Worm (Caenorhabditis elegans) whole organism, young adult: ENCODE data around the gene M117.4.

Experiments used
- B0261.1 ChIP-seq: sonication (generic microtip); optimal IDR thresholded peaks from 2 replicates; lab custom pipeline; 2016; ENCODE audit warnings: mild to moderate bottlenecking, missing genetic modification characterization, moderate library complexity, missing compliant biosample characterization
- F22D6.2 ChIP-seq: sonication (generic microtip); optimal IDR thresholded peaks from 2 replicates; lab custom pipeline; 2016; ENCODE audit warnings: mild to moderate bottlenecking, missing genetic modification characterization, missing compliant biosample characterization
- F23B12.7 ChIP-seq: sonication (generic microtip); optimal IDR thresholded peaks from 2 replicates; lab custom pipeline; 2017; ENCODE audit warnings: missing genetic modification characterization, mild to moderate bottlenecking, missing compliant biosample characterization, antibody characterized with exemption, moderate library complexity; ENCODE audit not compliant: insufficient read depth
- F33H1.4 ChIP-seq: fragments of 200-800 bp; sonication (Bioruptor generic); IDR thresholded peaks from 2 replicates; pipeline ENCODE4 v1.3.6; 2022; ENCODE audit warnings: missing genetic modification reagents, missing genetic modification characterization, missing compliant biosample characterization
- F37B4.10 ChIP-seq: fragments of 200-800 bp; sonication (Bioruptor generic); IDR thresholded peaks from 2 replicates; pipeline ENCODE4 v1.3.6; 2022; ENCODE audit warnings: missing genetic modification characterization, missing compliant biosample characterization
- T07F8.4 ChIP-seq: sonication (generic microtip); optimal IDR thresholded peaks from 2 replicates; lab custom pipeline; 2016; ENCODE audit warnings: mild to moderate bottlenecking, missing genetic modification characterization, moderate library complexity, missing compliant biosample characterization
- Y67H2A.10 ChIP-seq: fragments of 200-800 bp; sonication (Bioruptor generic); conservative IDR thresholded peaks from 2 replicates; pipeline ENCODE4 v1.3.6; 2022; ENCODE audit warnings: missing genetic modification reagents, missing genetic modification characterization, missing compliant biosample characterization
- akir-1 ChIP-seq: fragments of 200-800 bp; sonication (Bioruptor generic); optimal IDR thresholded peaks from 2 replicates; lab custom pipeline; 2018; ENCODE audit warnings: mild to moderate bottlenecking, missing genetic modification characterization, moderate library complexity, missing compliant biosample characterization
- ama-1 ChIP-seq, 3 experiments: fragments of 150-350 bp in 1 of 3; sonication (generic microtip) in 2 of 3; optimal IDR thresholded peaks; 2 replicates each; lab custom pipeline; 2014 to 2018; ENCODE audit warnings: missing biosample characterization in 2 of 3, missing genetic modification characterization in 2 of 3, missing genetic modification reagents in 2 of 3
- ccch-3 ChIP-seq: fragments of 200-800 bp; sonication (Bioruptor generic); optimal IDR thresholded peaks from 2 replicates; lab custom pipeline; 2018; ENCODE audit warnings: mild to moderate bottlenecking, missing genetic modification characterization, missing compliant biosample characterization
- cebp-1 ChIP-seq, 2 experiments: fragments of 200-800 bp in 1 of 2; sonication (Bioruptor generic) in 1 of 2; sonication (generic microtip) in 1 of 2; IDR thresholded peaks in 1 of 2; optimal IDR thresholded peaks in 1 of 2; 2 replicates each; pipeline versions ENCODE4 v1.3.6 to Lab custom; 2017 to 2022; ENCODE audit warnings: missing compliant biosample characterization in 2 of 2, missing genetic modification characterization in 2 of 2, mild to moderate bottlenecking in 1 of 2, missing genetic modification reagents in 1 of 2, moderate library complexity in 1 of 2
- cebp-2 ChIP-seq: fragments of 200-800 bp; sonication (Bioruptor generic); IDR thresholded peaks from 2 replicates; pipeline ENCODE4 v1.3.6; 2022; ENCODE audit warnings: missing genetic modification characterization, missing compliant biosample characterization
- ceh-100 ChIP-seq: fragments of 200-800 bp; sonication (Bioruptor generic); IDR thresholded peaks from 2 replicates; pipeline ENCODE4 v1.3.6; 2022; ENCODE audit warnings: missing genetic modification reagents, missing genetic modification characterization, missing compliant biosample characterization
- ceh-27 ChIP-seq: fragments of 200-800 bp; sonication (Bioruptor generic); optimal IDR thresholded peaks from 2 replicates; lab custom pipeline; 2018; ENCODE audit warnings: mild to moderate bottlenecking, missing genetic modification characterization, moderate library complexity, missing compliant biosample characterization
- ceh-79 ChIP-seq: sonication (generic microtip); optimal IDR thresholded peaks from 2 replicates; lab custom pipeline; 2017; ENCODE audit warnings: mild to moderate bottlenecking, missing genetic modification characterization, missing compliant biosample characterization
- chd-7 ChIP-seq: sonication (generic microtip); optimal IDR thresholded peaks from 2 replicates; lab custom pipeline; 2016; ENCODE audit warnings: mild to moderate bottlenecking, missing genetic modification characterization, moderate library complexity, missing compliant biosample characterization
- dpff-1 ChIP-seq: sonication (generic microtip); optimal IDR thresholded peaks from 2 replicates; lab custom pipeline; 2017; ENCODE audit warnings: mild to moderate bottlenecking, missing genetic modification characterization, missing compliant biosample characterization
- efl-1 ChIP-seq: fragments of 150-350 bp; optimal IDR thresholded peaks from 2 replicates; lab custom pipeline; 2014; ENCODE audit warnings: missing biosample characterization, missing genetic modification reagents, missing genetic modification characterization
- egrh-3 ChIP-seq: fragments of 200-800 bp; sonication (Bioruptor generic); IDR thresholded peaks from 2 replicates; pipeline ENCODE4 v1.3.6; 2022; ENCODE audit warnings: missing genetic modification reagents, missing genetic modification characterization, missing compliant biosample characterization
- lsy-27 ChIP-seq: sonication (generic microtip); optimal IDR thresholded peaks from 2 replicates; lab custom pipeline; 2017; ENCODE audit warnings: missing genetic modification characterization, mild to moderate bottlenecking, missing compliant biosample characterization, antibody characterized with exemption, missing genotype, borderline replicate concordance; ENCODE audit not compliant: insufficient read depth
- madf-10 ChIP-seq: sonication (generic microtip); optimal IDR thresholded peaks from 2 replicates; lab custom pipeline; 2016; ENCODE audit warnings: mild to moderate bottlenecking, missing genetic modification characterization, missing compliant biosample characterization
- mcd-1 ChIP-seq: fragments of 200-800 bp; sonication (Bioruptor generic); IDR thresholded peaks from 2 replicates; pipeline ENCODE4 v1.3.6; 2022; ENCODE audit warnings: missing genetic modification reagents, missing genetic modification characterization, missing compliant biosample characterization
- nfya-1 ChIP-seq: sonication (generic microtip); optimal IDR thresholded peaks from 2 replicates; lab custom pipeline; 2017; ENCODE audit warnings: antibody characterized with exemption, missing compliant biosample characterization, missing genetic modification characterization, borderline replicate concordance; ENCODE audit not compliant: insufficient read depth
- nfya-2 ChIP-seq: fragments of 200-800 bp; sonication (Bioruptor generic); IDR thresholded peaks from 2 replicates; pipeline ENCODE4 v1.3.6; 2022; ENCODE audit warnings: missing genetic modification reagents, missing genetic modification characterization, missing compliant biosample characterization
- nhr-120 ChIP-seq: fragments of 200-800 bp; sonication (Bioruptor generic); IDR thresholded peaks from 2 replicates; pipeline ENCODE4 v1.3.6; 2022; ENCODE audit warnings: missing genetic modification characterization, missing compliant biosample characterization
- nhr-179 ChIP-seq: sonication (generic microtip); optimal IDR thresholded peaks from 2 replicates; lab custom pipeline; 2016; ENCODE audit warnings: mild to moderate bottlenecking, missing genetic modification characterization, missing compliant biosample characterization
- nhr-27 ChIP-seq: fragments of 200-800 bp; sonication (Bioruptor generic); optimal IDR thresholded peaks from 2 replicates; lab custom pipeline; 2018; ENCODE audit warnings: mild to moderate bottlenecking, missing genetic modification characterization, moderate library complexity, missing compliant biosample characterization
- nhr-90 ChIP-seq: sonication (generic microtip); optimal IDR thresholded peaks from 2 replicates; lab custom pipeline; 2016; ENCODE audit warnings: missing genotype, mild to moderate bottlenecking, missing genetic modification characterization, missing compliant biosample characterization
- pha-4 ChIP-seq: fragments of 150-350 bp; sonication (generic microtip); optimal IDR thresholded peaks from 2 replicates; lab custom pipeline; 2014; ENCODE audit warnings: missing biosample characterization, missing genetic modification reagents, missing genetic modification characterization
- sdz-38 ChIP-seq: sonication (generic microtip); optimal IDR thresholded peaks from 2 replicates; lab custom pipeline; 2016; ENCODE audit warnings: missing genotype, missing genetic modification characterization, missing compliant biosample characterization
- snpc-1.1 ChIP-seq: sonication (generic microtip); optimal IDR thresholded peaks from 2 replicates; lab custom pipeline; 2017; ENCODE audit warnings: missing genetic modification characterization, mild to moderate bottlenecking, missing compliant biosample characterization, antibody characterized with exemption, moderate library complexity, missing genotype, missing genetic modification reagents; ENCODE audit not compliant: insufficient read depth
- snpc-3.4 ChIP-seq: sonication (generic microtip); optimal IDR thresholded peaks from 2 replicates; lab custom pipeline; 2017; ENCODE audit warnings: missing genetic modification characterization, mild to moderate bottlenecking, missing compliant biosample characterization, antibody characterized with exemption, moderate library complexity, missing genotype, missing genetic modification reagents
- sptf-2 ChIP-seq: fragments of 200-800 bp; sonication (Bioruptor generic); optimal IDR thresholded peaks from 2 replicates; lab custom pipeline; 2018; ENCODE audit warnings: mild to moderate bottlenecking, missing genetic modification characterization, missing compliant biosample characterization

The M117.4 gene

DNA sequence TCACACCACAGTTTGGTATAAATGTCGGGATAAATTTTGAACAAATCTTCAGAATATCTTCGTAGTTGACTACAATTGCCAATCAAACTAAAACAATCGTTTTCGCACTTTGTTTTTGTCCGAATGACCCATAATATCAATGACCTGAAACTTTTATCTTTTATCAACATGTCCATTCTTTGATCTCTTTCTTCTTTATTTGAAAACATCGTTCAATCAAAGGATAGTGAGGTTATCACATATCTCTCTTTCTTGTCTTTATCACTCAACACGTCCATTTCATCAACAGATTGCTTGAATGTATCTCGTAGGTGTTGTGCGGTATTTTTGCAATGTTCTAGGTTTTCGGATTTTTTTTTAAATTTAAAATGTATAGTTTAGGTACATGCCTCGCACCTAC is 24.3 kb downstream of the M117.4 start:
- TF ChIP-seq T07F8.4, result no peak
- no peak for TF ChIP-seq madf-10 (tag; lab: Kevin White, UChicago)
- TF ChIP-seq cebp-1 (GFP tag; IDR thresholded peaks at IDR 0.05; lab: Robert Waterston, UW), result no peak
- TF ChIP-seq cebp-1 (tag; optimal IDR thresholded peaks at IDR 0.05; lab: Kevin White, UChicago), result no peak

- TF ChIP-seq sptf-2 (GFP tag; lab: Kevin White, UChicago) (no peak), Y67H2A.10 (GFP tag; lab: Robert Waterston, UW) (no peak), F23B12.7 (tag; lab: Kevin White, UChicago) (no peak), nhr-120 (GFP tag; lab: Robert Waterston, UW) (no peak), F22D6.2 (tag; lab: Kevin White, UChicago) (no peak), ceh-79 (tag; lab: Kevin White, UChicago) (no peak), efl-1 (GFP tag; lab: Kevin White, UChicago) (no peak), ceh-27 (GFP tag; lab: Kevin White, UChicago) (no peak), lsy-27 (no peak), ccch-3 (GFP tag; lab: Kevin White, UChicago) (no peak), nfya-1 (tag; lab: Kevin White, UChicago) (no peak)
Observed at ce11 chrIV:11804053-11804452, 29.3 kb downstream of the M117.4 start, which contains the start of gene H01G02.1. Gene H01G02.1, minus strand, starts transcription at chrIV:11804153.

- TF ChIP-seq efl-1 (GFP tag; lab: Kevin White, UChicago), result no peak
- no peak for TF ChIP-seq nhr-90 (tag; lab: Kevin White, UChicago)
- no peak for TF ChIP-seq B0261.1
- no peak for TF ChIP-seq snpc-1.1
- TF ChIP-seq nhr-27, result no peak
- no peak for TF ChIP-seq cebp-2 (GFP tag; lab: Robert Waterston, UW)
- no peak for TF ChIP-seq ama-1 (optimal IDR thresholded peaks at IDR 0.05; lab: Kevin White, UChicago)
- no peak for TF ChIP-seq ama-1 (GFP tag; optimal IDR thresholded peaks at IDR 0.05; lab: Kevin White, UChicago)
- TF ChIP-seq T07F8.4, result no peak
- TF ChIP-seq chd-7 (tag; lab: Kevin White, UChicago), result no peak
- no peak for TF ChIP-seq nfya-1 (tag; lab: Kevin White, UChicago)
- TF ChIP-seq nhr-120 (GFP tag; lab: Robert Waterston, UW), result no peak
- no peak for TF ChIP-seq dpff-1 (tag; lab: Kevin White, UChicago)
- TF ChIP-seq ceh-100 (GFP tag; lab: Robert Waterston, UW), result no peak
- TF ChIP-seq snpc-3.4, result no peak
- TF ChIP-seq nhr-179 (tag; lab: Kevin White, UChicago), result no peak
- TF ChIP-seq akir-1 (GFP tag; lab: Kevin White, UChicago), result no peak
- no peak for TF ChIP-seq sdz-38 (tag; lab: Kevin White, UChicago)
- TF ChIP-seq lsy-27, result no peak
- no peak for TF ChIP-seq F37B4.10
Observed at ce11 chrIV:11803044-11803443, 30.3 kb downstream of the M117.4 start, which contains the start of gene H01G02.4. Gene H01G02.4, minus strand, starts transcription at chrIV:11803144.

- no peak for TF ChIP-seq ceh-27 (GFP tag; lab: Kevin White, UChicago)
- no peak for TF ChIP-seq pha-4 (tag; lab: Kevin White, UChicago)
- no peak for TF ChIP-seq chd-7 (tag; lab: Kevin White, UChicago)
- no peak for TF ChIP-seq nfya-2
- TF ChIP-seq egrh-3 (GFP tag; lab: Robert Waterston, UW), result no peak
- no peak for TF ChIP-seq F33H1.4 (GFP tag; lab: Robert Waterston, UW)
- TF ChIP-seq mcd-1, result no peak
- TF ChIP-seq, all 124 proteins: peak for 0
Observed at ce11 chrIV:11801078-11801477, 32.3 kb downstream of the M117.4 start, which contains the start of gene dyf-18. Gene dyf-18, minus strand, starts transcription at chrIV:11801178.
